Worm (Caenorhabditis elegans): ENCODE results near the gene nhr-221.

DNA sequence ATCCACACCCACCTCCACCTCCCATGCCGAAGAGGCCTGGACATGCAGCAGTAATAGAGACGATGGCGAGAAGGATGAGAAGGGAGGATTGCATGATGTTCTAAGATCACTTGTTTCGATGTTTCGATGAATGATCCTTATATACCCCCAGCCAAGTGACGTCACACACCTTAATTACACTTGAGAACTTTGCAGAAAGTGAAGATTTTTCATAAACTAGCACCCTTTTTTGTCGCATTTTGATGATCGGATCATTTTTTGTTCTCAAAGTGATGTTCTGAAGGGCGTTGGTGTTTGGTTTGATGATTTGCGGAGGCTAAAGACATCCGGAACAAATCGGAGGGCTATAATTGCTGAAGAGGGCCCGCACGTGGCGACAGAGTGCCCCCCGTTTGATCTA, 40.6 kb upstream of the nhr-221 start, which contains the start of gene grl-27:
- TF ChIP-seq ceh-82 (tag; optimal IDR thresholded peaks at IDR 0.05) (no peak), fkh-4 (tag; optimal IDR thresholded peaks at IDR 0.05; ENCODE audit: borderline replicate concordance) (no peak)
